Worm (Caenorhabditis elegans) whole organism, L3 larva: Measurements from ENCODE around the gene W03B1.3.

Experiments
- ama-1 ChIP-seq: fragments of 150-350 bp; optimal IDR thresholded peaks from 2 replicates; lab custom pipeline; 2018
- lin-39 ChIP-seq: fragments of 150-350 bp; optimal IDR thresholded peaks from 2 replicates; lab custom pipeline; 2018; ENCODE audit warnings: missing biosample characterization, missing genetic modification reagents, missing genetic modification characterization
- mdl-1 ChIP-seq: fragments of 150-350 bp; optimal IDR thresholded peaks from 2 replicates; lab custom pipeline; 2014; ENCODE audit warnings: missing biosample characterization, missing genetic modification characterization
- nhr-12 ChIP-seq: fragments of 150-350 bp; optimal IDR thresholded peaks from 2 replicates; lab custom pipeline; 2014; ENCODE audit warnings: missing biosample characterization, missing genetic modification characterization
- nhr-23 ChIP-seq: fragments of 150-350 bp; optimal IDR thresholded peaks from 2 replicates; lab custom pipeline; 2014; ENCODE audit warnings: missing biosample characterization, missing genetic modification reagents, missing genetic modification characterization
- nhr-237 ChIP-seq: fragments of 150-350 bp; optimal IDR thresholded peaks from 2 replicates; lab custom pipeline; 2014; ENCODE audit warnings: missing biosample characterization, missing genetic modification characterization
- nhr-25 ChIP-seq: sonication (generic microtip); optimal IDR thresholded peaks from 2 replicates; lab custom pipeline; 2017; ENCODE audit warnings: missing biosample characterization, missing genetic modification characterization
- pqm-1 ChIP-seq: fragments of 150-350 bp; optimal IDR thresholded peaks from 2 replicates; lab custom pipeline; 2017; ENCODE audit warnings: missing biosample characterization, missing genetic modification characterization, inconsistent platforms
- sea-2 ChIP-seq: fragments of 150-350 bp; sonication (generic microtip); optimal IDR thresholded peaks from 4 replicates; lab custom pipeline; 2014; ENCODE audit warnings: missing biosample characterization, missing genetic modification reagents, missing genetic modification characterization
- snpc-4 ChIP-seq: fragments of 150-350 bp; optimal IDR thresholded peaks from 2 replicates; lab custom pipeline; 2014; ENCODE audit warnings: missing biosample characterization, missing genetic modification characterization
- zag-1 ChIP-seq: fragments of 150-350 bp; optimal IDR thresholded peaks from 2 replicates; lab custom pipeline; 2014; ENCODE audit warnings: missing biosample characterization, missing genetic modification characterization
- ztf-11 ChIP-seq: fragments of 150-350 bp; optimal IDR thresholded peaks from 2 replicates; lab custom pipeline; 2014; ENCODE audit warnings: missing biosample characterization, missing genetic modification characterization

ce11 chrIV:4292569-4292968, 43.5 kb downstream of the W03B1.3 start, which contains the start of gene F15E6.10:
- TF ChIP-seq nhr-237 (tag; lab: Kevin White, UChicago) (no peak), zag-1 (no peak), sea-2 (no peak), nhr-23 (tag; lab: Kevin White, UChicago) (no peak), ama-1 (lab: Kevin White, UChicago) (no peak), nhr-25 (tag; lab: Kevin White, UChicago) (no peak), ztf-11 (tag; lab: Kevin White, UChicago) (no peak), pqm-1 (tag; lab: Kevin White, UChicago) (no peak), snpc-4 (no peak), lin-39 (tag; lab: Kevin White, UChicago) (no peak), nhr-12 (tag; lab: Kevin White, UChicago) (no peak), mdl-1 (no peak)
